Worm (Caenorhabditis elegans) whole organism, L2 larva: ENCODE results near the gene sec-24.2.

Experiments
- ZK546.5 ChIP-seq: sonication (generic microtip); optimal IDR thresholded peaks from 2 replicates; lab custom pipeline; 2017; ENCODE audit warnings: missing biosample characterization, missing genetic modification characterization
- aly-2 ChIP-seq: fragments of 150-350 bp; optimal IDR thresholded peaks from 2 replicates; lab custom pipeline; 2014; ENCODE audit warnings: missing biosample characterization, missing genetic modification characterization
- ceh-82 ChIP-seq: fragments of 150-350 bp; optimal IDR thresholded peaks from 2 replicates; lab custom pipeline; 2014; ENCODE audit warnings: missing biosample characterization, missing genetic modification characterization
- fos-1 ChIP-seq: fragments of 150-350 bp; optimal IDR thresholded peaks from 2 replicates; lab custom pipeline; 2014; ENCODE audit warnings: missing biosample characterization, missing genetic modification characterization
- nhr-12 ChIP-seq: fragments of 150-350 bp; optimal IDR thresholded peaks from 2 replicates; lab custom pipeline; 2014; ENCODE audit warnings: missing biosample characterization, missing genetic modification characterization
- nhr-237 ChIP-seq: fragments of 150-350 bp; optimal IDR thresholded peaks from 2 replicates; lab custom pipeline; 2014; ENCODE audit warnings: missing biosample characterization, missing genetic modification characterization
- nhr-25 ChIP-seq: fragments of 150-350 bp; sonication (generic microtip); optimal IDR thresholded peaks from 3 replicates; lab custom pipeline; 2014; ENCODE audit warnings: missing biosample characterization, missing genetic modification characterization
- nhr-6 ChIP-seq: fragments of 150-350 bp; optimal IDR thresholded peaks from 2 replicates; lab custom pipeline; 2014; ENCODE audit warnings: missing biosample characterization, missing genetic modification characterization
- sem-4 ChIP-seq: fragments of 150-350 bp; optimal IDR thresholded peaks from 2 replicates; lab custom pipeline; 2014; ENCODE audit warnings: missing biosample characterization, missing genetic modification reagents, missing genetic modification characterization
- snpc-4 ChIP-seq: fragments of 150-350 bp; optimal IDR thresholded peaks from 2 replicates; lab custom pipeline; 2014; ENCODE audit warnings: missing biosample characterization, missing genetic modification characterization
- unc-62 ChIP-seq: fragments of 150-350 bp; optimal IDR thresholded peaks from 2 replicates; lab custom pipeline; 2014; ENCODE audit warnings: missing biosample characterization, missing genetic modification reagents, missing genetic modification characterization
- zag-1 ChIP-seq: fragments of 150-350 bp; optimal IDR thresholded peaks from 2 replicates; lab custom pipeline; 2014; ENCODE audit warnings: missing biosample characterization, missing genetic modification characterization
- ztf-1 ChIP-seq: fragments of 200-800 bp; sonication (Bioruptor generic); conservative IDR thresholded peaks from 2 replicates; pipeline ENCODE4 v1.3.6; 2022; ENCODE audit warnings: missing genetic modification characterization, missing compliant biosample characterization
- ztf-4 ChIP-seq: fragments of 150-350 bp; optimal IDR thresholded peaks from 2 replicates; lab custom pipeline; 2014; ENCODE audit warnings: missing biosample characterization, missing genetic modification characterization

DNA sequence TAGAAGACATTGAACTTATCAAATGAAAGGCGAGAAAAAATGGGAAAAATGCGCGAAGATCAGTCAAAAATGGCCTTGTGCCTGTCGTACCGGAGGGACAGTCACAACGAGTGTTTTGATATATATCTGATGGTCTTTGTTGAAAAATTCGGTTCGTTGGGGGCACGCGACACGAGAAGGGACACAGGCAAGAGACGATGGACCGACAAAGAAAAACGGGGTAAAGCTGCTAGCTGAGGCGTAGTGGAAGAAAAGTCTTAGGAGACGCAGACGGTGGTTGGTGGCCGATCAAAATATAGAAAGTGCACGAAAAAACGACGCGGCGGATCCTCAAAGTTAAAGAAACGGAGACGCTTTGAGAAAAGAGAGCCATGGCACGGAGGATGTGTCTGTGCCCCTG lies 25.3 kb downstream of the sec-24.2 start:
- TF ChIP-seq zag-1 (tag; lab: Kevin White, UChicago): no peak
- no peak for TF ChIP-seq nhr-237 (tag; lab: Kevin White, UChicago)
- no peak for TF ChIP-seq aly-2
- no peak for TF ChIP-seq ztf-1 (GFP tag; lab: Robert Waterston, UW)
- no peak for TF ChIP-seq sem-4 (tag; lab: Kevin White, UChicago)
- no peak for TF ChIP-seq ZK546.5
- no peak for TF ChIP-seq snpc-4 (tag; lab: Kevin White, UChicago)
- no peak for TF ChIP-seq unc-62 (GFP tag; lab: Kevin White, UChicago)
- no peak for TF ChIP-seq nhr-12 (tag; lab: Kevin White, UChicago)
- TF ChIP-seq fos-1 (tag; lab: Kevin White, UChicago): no peak
- no peak for TF ChIP-seq nhr-6
- no peak for TF ChIP-seq ceh-82 (tag; lab: Kevin White, UChicago)
- no peak for TF ChIP-seq ztf-4
- TF ChIP-seq nhr-25 (tag; lab: Kevin White, UChicago): peak; percentile 28
